Worm (Caenorhabditis elegans): ENCODE data around the gene sqv-8.

sqv-8 gene

DNA sequence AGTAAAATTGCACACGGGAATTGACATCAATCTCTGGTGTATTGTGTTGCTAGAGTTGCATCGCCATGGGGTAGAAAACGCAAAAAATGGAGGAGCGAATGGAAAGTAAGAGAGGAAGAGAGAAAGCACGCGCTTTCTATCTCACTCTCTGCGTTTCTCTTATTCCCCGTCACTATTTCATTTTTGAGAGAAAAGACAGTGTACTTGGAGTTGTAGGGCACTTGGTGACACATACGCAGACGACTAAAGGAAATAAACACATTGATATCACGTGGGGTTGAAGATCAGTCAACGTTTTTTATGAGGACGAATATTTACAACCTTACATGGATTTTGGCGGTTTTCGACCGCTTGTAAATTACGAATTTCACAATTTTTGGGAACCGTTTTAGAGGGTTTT, 43.4 kb upstream of the sqv-8 start (continued):
- TF ChIP-seq lin-29 (GFP tag; IDR thresholded peaks at IDR 0.05) (peak; percentile 64; the same call in 1 of the 2 replicates), mep-1 (tag; optimal IDR thresholded peaks at IDR 0.05) (peak; percentile 96), fkh-10 (GFP tag; optimal IDR thresholded peaks at IDR 0.05) (peak; percentile 30), unc-62 (GFP tag; optimal IDR thresholded peaks at IDR 0.05 in 1 of 2) (peak in 1 of 2 experiments; percentile 100), unc-62 (tag; optimal IDR thresholded peaks at IDR 0.05) (no peak), madf-5 (GFP tag; IDR thresholded peaks at IDR 0.05) (no peak), nhr-102 (tag; optimal IDR thresholded peaks at IDR 0.05) (peak; percentile 89), lin-38 (GFP tag; IDR thresholded peaks at IDR 0.05) (no peak; the same call in 1 of the 2 replicates), ceh-32 (tag; optimal IDR thresholded peaks at IDR 0.05; ENCODE audit: poor library complexity) (no peak), ceh-82 (tag; optimal IDR thresholded peaks at IDR 0.05) (no peak), ama-1 (optimal IDR thresholded peaks at IDR 0.05) (peak; percentile 61), F37D6.2 (tag; optimal IDR thresholded peaks at IDR 0.05) (peak; percentile 42), saeg-2 (GFP tag; IDR thresholded peaks at IDR 0.05) (peak; percentile 74; the same call in 1 of the 2 replicates), daf-16 (GFP tag; optimal IDR thresholded peaks at IDR 0.05) (peak; percentile 72 to 82), daf-16 (tag; optimal IDR thresholded peaks at IDR 0.05) (peak; percentile 98), dmd-8 (GFP tag; IDR thresholded peaks at IDR 0.05) (no peak), nhr-77 (tag; optimal IDR thresholded peaks at IDR 0.05) (peak; percentile 94), hmg-1.1 (GFP tag; IDR thresholded peaks at IDR 0.05) (peak; percentile 88), hlh-30 (tag; optimal IDR thresholded peaks at IDR 0.05; ENCODE audit: insufficient read depth) (peak; percentile 99), F26F4.8 (GFP tag; conservative IDR thresholded peaks at IDR 0.05) (no peak), mdl-1 (tag; optimal IDR thresholded peaks at IDR 0.05) (peak; percentile 99 to 100), lin-1 (GFP tag; IDR thresholded peaks at IDR 0.05) (peak; percentile 53; the same call in 1 of the 2 replicates), mxl-2 (GFP tag; conservative IDR thresholded peaks at IDR 0.05) (peak; percentile 68), cey-2 (tag; optimal IDR thresholded peaks at IDR 0.05; ENCODE audit: borderline replicate concordance, insufficient read depth) (peak; percentile 79), lin-13 (GFP tag; optimal IDR thresholded peaks at IDR 0.05) (peak; percentile 78), Y105C5A.15 (GFP tag; IDR thresholded peaks at IDR 0.05) (no peak), ceh-44 (GFP tag; IDR thresholded peaks at IDR 0.05) (no peak), zip-2 (tag; optimal IDR thresholded peaks at IDR 0.05) (peak; percentile 37), ztf-11 (tag; optimal IDR thresholded peaks at IDR 0.05) (no peak), dmd-6 (GFP tag; IDR thresholded peaks at IDR 0.05) (peak; percentile 100), snpc-1.2 (GFP tag; IDR thresholded peaks at IDR 0.05) (no peak), nhr-11 (tag; optimal IDR thresholded peaks at IDR 0.05) (peak; percentile 100), nhr-6 (tag; optimal IDR thresholded peaks at IDR 0.05) (peak; percentile 98), pha-4 (GFP tag; IDR thresholded peaks at IDR 0.05) (peak; percentile 82), pha-4 (tag; optimal IDR thresholded peaks at IDR 0.05) (peak; percentile 87), daf-12 (tag; optimal IDR thresholded peaks at IDR 0.05) (no peak), lin-15B (tag; optimal IDR thresholded peaks at IDR 0.05) (no peak), aha-1 (tag) (peak; percentile 98)

DNA sequence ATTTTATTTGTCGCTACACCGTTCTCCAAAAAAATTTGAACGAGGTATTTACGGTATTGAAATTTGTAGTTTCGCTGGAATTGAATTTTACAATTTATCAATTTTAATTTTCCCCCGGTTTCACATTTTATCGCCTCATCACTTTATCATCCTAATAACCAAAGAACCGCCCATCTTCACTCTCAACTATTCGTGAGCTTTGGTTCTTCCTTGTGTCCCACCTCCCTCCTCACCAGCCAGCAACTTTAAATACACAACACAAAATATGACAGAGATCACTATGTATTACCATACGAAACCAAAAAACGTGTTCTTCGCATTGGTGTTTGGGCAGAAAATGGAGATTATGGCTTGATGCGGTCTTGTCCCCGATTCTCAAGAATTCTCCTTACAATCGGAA, 42.7 kb upstream of the sqv-8 start:
- TF ChIP-seq cey-2 (tag; optimal IDR thresholded peaks at IDR 0.05; ENCODE audit: borderline replicate concordance, insufficient read depth) = no peak
- peak; percentile 58 for TF ChIP-seq aha-1 (tag)
- no peak for TF ChIP-seq lin-39 (tag; optimal IDR thresholded peaks at IDR 0.05)
- no peak for TF ChIP-seq ztf-7 (tag; optimal IDR thresholded peaks at IDR 0.05)
- TF ChIP-seq saeg-2 (GFP tag; IDR thresholded peaks at IDR 0.05) = no peak
- TF ChIP-seq hif-1 (tag; optimal IDR thresholded peaks at IDR 0.05) = peak in 1 of 2 experiments; percentile 15
- TF ChIP-seq tra-1 (GFP tag; IDR thresholded peaks at IDR 0.05) = 0 out of 2 replicates have a peak, but pooled peaks have one; percentile 28
- TF ChIP-seq lin-38 (GFP tag; IDR thresholded peaks at IDR 0.05) = no peak
- no peak for TF ChIP-seq dpl-1 (GFP tag; optimal IDR thresholded peaks at IDR 0.05)
- peak; percentile 31; the same call in 1 of the 2 replicates for TF ChIP-seq lin-1 (GFP tag; IDR thresholded peaks at IDR 0.05)
- peak; percentile 6 for TF ChIP-seq mep-1 (tag; optimal IDR thresholded peaks at IDR 0.05)
- TF ChIP-seq nhr-28 (tag; optimal IDR thresholded peaks at IDR 0.05) = peak; percentile 82
- no peak for TF ChIP-seq gei-8 (GFP tag; optimal IDR thresholded peaks at IDR 0.05)
- peak; percentile 72 for TF ChIP-seq dmd-6 (GFP tag; IDR thresholded peaks at IDR 0.05)
- TF ChIP-seq ama-1 (optimal IDR thresholded peaks at IDR 0.05) = no peak
- TF ChIP-seq snpc-1.2 (GFP tag; IDR thresholded peaks at IDR 0.05) = no peak
- TF ChIP-seq unc-130 (GFP tag; optimal IDR thresholded peaks at IDR 0.05) = no peak
- peak in 1 of 2 experiments; percentile 41 for TF ChIP-seq mdl-1 (tag; optimal IDR thresholded peaks at IDR 0.05)
- TF ChIP-seq hlh-30 (tag; optimal IDR thresholded peaks at IDR 0.05; ENCODE audit: insufficient read depth) = peak; percentile 24
- TF ChIP-seq daf-16 (GFP tag; optimal IDR thresholded peaks at IDR 0.05) = no peak
- peak; percentile 61 for TF ChIP-seq daf-16 (tag; optimal IDR thresholded peaks at IDR 0.05)
- peak; percentile 47 for TF ChIP-seq hlh-11 (tag; optimal IDR thresholded peaks at IDR 0.05)
- TF ChIP-seq duxl-1 (tag; optimal IDR thresholded peaks at IDR 0.05; ENCODE audit: poor library complexity) = no peak
- TF ChIP-seq mxl-3 (GFP tag; optimal IDR thresholded peaks at IDR 0.05) = peak; percentile 34
- peak in 1 of 2 experiments; percentile 69 for TF ChIP-seq unc-62 (GFP tag; optimal IDR thresholded peaks at IDR 0.05 in 1 of 2)
- TF ChIP-seq unc-62 (tag; optimal IDR thresholded peaks at IDR 0.05) = no peak
